Worm (Caenorhabditis elegans) whole organism, mixed stage, embryonic: ENCODE results near the gene C39E9.12.

Experiments used
- mep-1 ChIP-seq: fragments of 150-350 bp; optimal IDR thresholded peaks from 2 replicates; lab custom pipeline; 2017; ENCODE audit warnings: missing biosample characterization, missing genetic modification reagents, missing genetic modification characterization, inconsistent platforms
- nhr-237 ChIP-seq: fragments of 150-350 bp; optimal IDR thresholded peaks from 2 replicates; lab custom pipeline; 2014; ENCODE audit warnings: missing biosample characterization, missing genetic modification characterization
- pha-4 ChIP-seq: fragments of 150-350 bp; optimal IDR thresholded peaks from 2 replicates; lab custom pipeline; 2018; ENCODE audit warnings: missing biosample characterization, missing genetic modification reagents, missing genetic modification characterization

ce11 chrIV:13052568-13052967, 41.2 kb upstream of the C39E9.12 start, which contains the start of gene F49E11.7:
- no peak for TF ChIP-seq pha-4
- TF ChIP-seq nhr-237: no peak
- TF ChIP-seq mep-1 (tag; lab: Kevin White, UChicago): no peak
